Fruit fly (Drosophila melanogaster) S2 (cell line): ENCODE data around the gene Cpr65Ax1.
A peak's percentile ranks its signal among the peaks of the same experiment; 100 is the strongest.

Experiments
- CG8478 ChIP-seq: fragments of >200 bp; optimal IDR thresholded peaks from 2 replicates; lab custom pipeline; 2018
- CTCF ChIP-seq, 2 experiments: fragments of >200 bp; optimal IDR thresholded peaks; 2 replicates each; lab custom pipeline; 2018

The Cpr65Ax1 gene

DNA sequence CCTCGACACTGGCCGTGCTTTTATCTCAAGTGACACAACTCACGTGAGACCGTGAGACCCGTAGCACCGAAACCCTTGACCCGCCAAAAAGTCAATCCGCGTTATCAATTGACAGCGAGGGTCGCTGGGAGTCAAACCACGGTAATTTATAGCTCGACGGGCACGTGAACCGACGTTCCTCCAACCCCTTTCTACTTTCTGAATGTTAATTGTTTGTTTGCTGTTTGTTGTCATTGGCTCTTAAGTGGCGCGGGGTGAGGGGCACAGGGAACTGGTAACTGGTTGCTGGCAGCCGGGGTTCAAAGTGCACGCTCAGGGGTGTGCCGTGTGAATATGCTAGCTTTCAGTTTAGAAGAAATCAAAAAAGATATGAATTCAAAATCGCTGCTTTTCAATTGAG lies 41.1 kb downstream of the Cpr65Ax1 start:
- TF ChIP-seq CTCF (optimal IDR thresholded peaks at IDR 0.05; lab: Kevin White, UChicago): no peak
- no peak for TF ChIP-seq CG8478 (lab: Kevin White, UChicago)

DNA sequence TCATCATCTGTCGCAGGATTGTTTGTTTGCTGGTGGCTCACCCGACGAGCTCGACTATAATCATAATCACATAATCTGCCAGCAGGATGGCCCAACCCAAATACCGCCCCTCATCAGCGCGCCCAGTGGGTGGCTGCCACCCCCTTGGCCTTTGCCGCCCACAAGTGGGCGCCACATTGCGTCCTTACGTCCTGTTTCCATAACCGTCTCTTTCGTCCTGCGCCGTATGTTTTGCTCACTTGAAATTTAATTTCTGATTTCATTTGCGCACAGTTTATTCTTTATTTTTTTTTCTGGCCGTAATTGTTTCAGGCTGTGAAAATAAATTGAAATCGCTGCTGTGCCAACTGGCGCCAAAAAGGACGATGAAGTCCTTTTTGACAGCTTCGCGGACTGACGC lies 42.4 kb downstream of the Cpr65Ax1 start:
- TF ChIP-seq CG8478 (lab: Kevin White, UChicago): no peak
- TF ChIP-seq CTCF (optimal IDR thresholded peaks at IDR 0.05; lab: Kevin White, UChicago): no peak

DNA sequence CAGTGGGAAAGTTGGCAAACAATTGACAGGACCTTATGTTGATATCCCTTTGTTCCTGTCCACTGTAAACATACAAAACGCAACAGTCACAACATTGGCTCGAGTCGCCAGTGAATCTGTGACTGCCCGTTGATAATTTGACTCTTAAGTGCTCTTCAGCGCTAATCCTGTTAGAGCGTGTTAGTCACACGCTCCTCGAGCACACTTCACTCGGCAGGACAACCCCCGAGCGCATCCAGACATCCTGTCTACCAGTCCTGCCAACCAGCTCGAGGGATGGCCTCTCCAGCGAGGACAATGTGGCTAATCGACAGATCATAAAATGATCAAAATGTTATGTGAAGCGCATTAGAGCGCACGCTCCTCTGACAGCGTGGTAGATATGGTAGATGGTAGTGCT lies 43.2 kb downstream of the Cpr65Ax1 start:
- no peak for TF ChIP-seq CTCF (optimal IDR thresholded peaks at IDR 0.05; lab: Kevin White, UChicago)
- TF ChIP-seq CG8478 (lab: Kevin White, UChicago): no peak

DNA sequence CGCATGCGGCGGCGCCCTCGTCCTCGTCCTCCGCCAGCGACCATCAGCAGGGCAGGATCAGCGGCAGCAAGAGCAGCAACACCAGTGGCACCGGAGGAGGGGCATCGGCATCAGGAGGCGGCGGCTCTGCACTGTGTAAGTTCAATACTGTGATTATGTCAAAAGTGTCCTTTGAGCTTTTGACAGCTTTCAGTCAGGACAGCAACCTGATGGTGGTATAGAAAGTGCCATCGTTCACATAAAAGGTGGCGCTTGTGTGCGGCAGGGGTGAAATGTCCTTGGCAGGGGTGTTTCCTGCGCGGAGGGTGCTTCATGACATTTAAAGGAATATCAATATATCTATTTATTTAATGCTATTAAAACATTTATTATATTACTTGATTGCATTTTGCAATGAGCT lies 44.1 kb downstream of the Cpr65Ax1 start:
- TF ChIP-seq CG8478 (lab: Kevin White, UChicago) (no peak), CTCF (optimal IDR thresholded peaks at IDR 0.05; lab: Kevin White, UChicago) (peak; percentile 89 to 95)
